Worm (Caenorhabditis elegans) whole organism, dauer: ENCODE measurements around the gene F17C11.22.

ENCODE experiments used
- unc-62 ChIP-seq: sonication (generic microtip); optimal IDR thresholded peaks from 2 replicates; lab custom pipeline; 2017; ENCODE audit warnings: missing biosample characterization, missing genetic modification reagents, missing genetic modification characterization

Gene F17C11.22

DNA sequence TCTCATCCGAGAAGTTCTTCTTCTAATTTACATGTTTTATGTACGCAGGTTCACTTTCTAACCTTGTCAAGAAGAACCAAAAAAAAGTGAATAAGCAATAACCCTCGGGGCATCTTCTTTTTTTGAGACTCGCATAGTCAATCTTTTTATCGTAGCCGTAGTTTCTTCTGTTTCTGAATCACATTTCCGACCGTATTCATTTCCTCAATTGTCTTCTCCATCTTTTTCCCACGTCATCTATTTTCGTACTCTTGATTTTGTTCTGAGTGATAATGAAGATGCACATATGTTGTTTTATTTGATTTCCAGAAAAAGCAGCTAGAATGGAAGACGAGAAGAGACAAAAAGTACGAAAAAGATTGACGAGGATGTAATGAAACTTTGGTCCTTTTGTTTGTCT is 25.1 kb downstream of the F17C11.22 start:
- no peak for TF ChIP-seq unc-62 (GFP tag; lab: Kevin White, UChicago)

DNA sequence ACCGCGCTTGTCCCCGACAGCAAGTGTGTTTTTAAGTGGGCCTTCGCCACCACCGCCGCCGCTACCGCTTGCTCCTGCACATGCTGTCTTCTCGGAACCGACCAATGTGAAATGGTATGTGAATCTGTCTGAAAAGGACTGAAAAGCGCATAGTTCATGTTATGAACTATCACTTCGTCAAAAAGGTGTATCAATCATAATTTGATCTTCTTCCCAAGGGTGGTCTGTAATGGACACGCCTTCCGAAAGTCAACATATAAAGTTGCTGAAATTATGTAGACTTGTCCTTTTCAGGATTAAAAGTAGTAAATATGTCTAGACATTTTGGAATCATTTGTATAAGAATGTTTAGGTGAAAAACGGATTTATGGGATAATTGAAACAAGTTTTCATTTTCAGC is 27.8 kb downstream of the F17C11.22 start, which contains the start of gene zip-9:
Gene zip-9 (plus strand): TSS at position 301 of the 400 bp plus-strand sequence.
- TF ChIP-seq unc-62 (GFP tag; lab: Kevin White, UChicago), result no peak

DNA sequence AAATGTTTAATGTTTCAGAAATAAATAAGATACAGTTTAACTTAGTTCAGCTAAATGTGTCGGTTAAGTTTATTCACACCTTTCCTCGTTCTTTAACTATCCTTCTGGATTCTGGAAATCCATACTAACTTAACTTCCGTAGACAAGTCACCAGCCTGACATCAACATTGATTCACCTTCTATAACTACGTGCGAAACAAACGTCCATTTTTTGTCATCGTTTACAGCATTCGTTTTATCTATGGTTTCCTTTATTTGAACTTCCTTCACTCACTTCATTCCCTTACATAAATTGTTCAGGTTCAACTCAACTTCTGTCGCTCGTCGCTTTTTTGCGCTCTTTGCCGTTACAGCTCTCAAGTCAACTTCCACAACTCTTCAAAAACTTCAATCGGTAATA is 28.8 kb downstream of the F17C11.22 start, which contains the start of gene F17C11.26:
Gene F17C11.26 (plus strand): TSS at position 301 of the 400 bp plus-strand sequence.
- no peak for TF ChIP-seq unc-62 (GFP tag; lab: Kevin White, UChicago)

DNA sequence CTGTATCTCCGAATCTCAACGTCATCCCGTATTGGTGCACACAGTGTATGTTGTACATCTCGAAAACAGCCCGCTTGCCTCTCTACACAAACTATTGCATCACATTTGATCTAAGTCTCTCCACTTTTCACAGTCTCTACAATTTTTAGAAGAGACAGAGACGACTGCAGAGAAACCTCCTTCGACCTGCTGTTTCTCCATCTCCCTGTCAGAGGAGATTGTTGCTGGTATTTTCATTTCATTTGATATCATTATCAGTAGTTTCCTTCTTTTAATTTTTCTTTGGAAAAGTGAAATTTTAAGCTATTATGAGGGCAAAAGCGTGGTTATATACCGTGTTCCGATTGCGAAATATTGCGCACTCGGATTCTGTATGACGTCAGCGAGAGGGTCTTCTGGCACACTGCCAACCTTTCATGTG is 29.4 kb downstream of the F17C11.22 start:
- no peak for TF ChIP-seq unc-62 (GFP tag; lab: Kevin White, UChicago)

DNA sequence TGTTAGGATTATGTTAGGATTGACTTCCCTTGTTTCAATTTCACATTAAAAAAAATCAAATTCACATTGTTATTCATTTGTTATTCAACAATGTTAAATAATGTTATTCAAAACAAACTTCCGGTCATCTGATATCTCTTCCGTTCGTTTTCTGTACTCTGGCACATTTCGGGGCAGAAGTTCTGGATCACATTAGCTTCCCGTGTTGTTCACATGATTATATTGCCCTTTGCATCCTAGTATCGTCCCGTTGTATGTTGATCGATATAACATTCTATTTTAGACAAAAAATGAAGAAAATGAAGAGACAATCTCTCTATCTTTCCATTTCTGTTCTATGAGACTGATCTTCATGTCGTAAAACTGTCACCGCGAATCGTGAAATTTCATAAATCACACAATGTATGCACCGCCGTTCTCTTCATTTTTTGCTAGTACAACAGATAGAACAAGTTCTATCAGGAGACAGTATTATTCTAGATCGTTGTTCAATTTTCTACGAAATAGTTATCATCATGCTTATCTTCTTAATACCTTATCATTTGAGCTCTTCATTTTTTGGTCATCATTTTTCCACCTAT is 29.9 kb downstream of the F17C11.22 start:
- TF ChIP-seq unc-62 (GFP tag; lab: Kevin White, UChicago), result no peak

DNA sequence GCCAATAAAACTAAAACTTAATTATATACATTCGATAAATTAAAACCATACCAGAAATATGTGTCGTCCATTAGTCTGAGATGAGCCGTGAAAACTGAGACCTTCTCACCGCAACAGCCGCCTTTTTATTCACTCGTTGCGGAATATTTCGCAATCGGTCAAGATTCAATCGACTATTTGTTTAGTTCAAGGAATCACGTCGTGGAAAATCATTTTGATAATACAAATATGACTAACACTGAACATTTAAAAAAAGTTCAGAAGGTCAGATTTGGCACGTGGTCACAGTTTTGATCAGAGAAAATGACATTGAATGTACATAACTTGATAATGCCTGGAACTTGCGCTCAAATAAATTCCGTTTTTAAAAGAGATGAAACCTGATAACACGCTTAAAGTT is 31.2 kb downstream of the F17C11.22 start, which contains the start of gene F17C11.11:
Gene F17C11.11 (minus strand): TSS at position 79 of the 400 bp plus-strand sequence.
- no peak for TF ChIP-seq unc-62 (GFP tag; lab: Kevin White, UChicago)

DNA sequence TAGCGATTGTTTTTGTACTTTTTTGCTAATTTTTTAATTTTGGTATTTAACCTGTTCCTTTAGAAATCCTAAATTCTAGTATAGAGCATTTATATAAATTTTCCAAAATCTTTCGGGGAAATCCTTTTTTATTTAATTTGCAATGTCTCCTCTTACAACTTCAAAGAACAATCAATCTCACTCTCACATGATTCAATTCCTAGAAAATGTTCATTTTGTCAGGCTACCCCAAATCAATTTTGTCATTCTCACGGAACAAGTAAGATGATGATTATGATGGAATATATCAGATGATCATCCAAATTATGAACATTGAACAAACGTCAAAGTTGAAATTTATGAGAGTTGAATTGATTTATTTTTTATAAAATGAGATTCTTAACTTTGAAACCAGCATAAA is 32.7 kb downstream of the F17C11.22 start:
- TF ChIP-seq unc-62 (GFP tag; lab: Kevin White, UChicago), result no peak

DNA sequence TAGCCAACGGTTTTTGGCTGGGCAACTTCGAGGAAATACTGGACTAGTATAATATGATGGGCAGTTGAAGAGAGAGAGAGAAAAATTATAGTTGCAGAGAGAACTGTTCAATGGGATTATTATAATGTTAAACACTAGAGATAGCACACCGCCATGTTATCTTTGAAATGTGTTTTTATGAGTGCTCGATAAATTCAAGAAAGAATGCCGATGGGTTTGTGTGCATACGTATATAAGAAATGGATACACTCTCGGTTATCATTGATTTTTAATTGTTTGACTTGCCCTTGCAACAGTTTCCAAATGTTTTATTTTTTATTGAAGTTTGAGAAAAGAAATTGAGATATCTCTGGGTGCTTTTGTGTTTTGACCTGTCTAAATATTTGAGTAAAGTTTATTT is 33.3 kb downstream of the F17C11.22 start, which contains the start of gene F17C11.12:
Gene F17C11.12 (minus strand): TSS at position 240 of the 400 bp plus-strand sequence.
- no peak for TF ChIP-seq unc-62 (GFP tag; lab: Kevin White, UChicago)

DNA sequence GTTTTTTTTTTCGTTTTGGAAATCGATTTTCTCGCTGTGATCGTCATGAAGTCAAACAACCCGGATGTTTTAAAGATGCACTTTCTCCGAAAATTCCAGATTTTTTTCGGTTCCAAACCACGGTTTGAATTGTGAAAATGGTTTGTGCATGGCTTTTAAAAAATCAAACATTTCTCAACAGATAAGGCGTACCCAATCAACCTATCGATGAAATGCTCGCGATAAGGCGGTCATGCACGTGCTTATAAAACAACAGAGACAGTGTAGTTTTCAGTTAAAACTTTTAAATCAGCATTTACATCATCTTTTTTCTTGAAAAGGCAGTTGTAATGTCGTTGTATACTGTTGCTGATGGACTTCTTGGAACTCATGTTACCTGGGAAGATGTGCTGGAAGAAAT is 37.6 kb downstream of the F17C11.22 start, which contains the start of gene F58B4.5:
Gene F58B4.5 (plus strand): TSS at position 283 of the 400 bp plus-strand sequence.
- TF ChIP-seq unc-62 (GFP tag; lab: Kevin White, UChicago), result no peak

DNA sequence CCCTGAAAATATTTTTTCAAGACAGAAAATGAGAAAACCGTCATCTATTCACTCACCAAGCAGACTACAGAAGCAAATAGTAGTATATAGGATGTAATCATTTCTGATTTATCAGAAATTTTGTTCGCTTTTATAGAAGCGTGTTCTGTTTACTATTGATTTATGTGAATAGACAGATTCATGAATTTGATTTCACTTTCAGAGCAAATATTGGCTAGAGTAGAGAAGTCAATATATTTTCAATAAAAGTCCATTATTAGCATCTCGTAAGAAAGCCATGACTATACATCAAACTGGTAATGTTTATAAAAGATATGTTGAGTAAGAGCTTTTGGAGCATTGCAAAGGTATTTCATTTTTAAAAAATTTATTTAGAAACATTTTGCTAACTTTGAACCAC is 38.8 kb downstream of the F17C11.22 start, which contains the start of gene scvp-1:
Gene scvp-1 (minus strand): TSS at position 101 of the 400 bp plus-strand sequence.
- no peak for TF ChIP-seq unc-62 (GFP tag; lab: Kevin White, UChicago)

DNA sequence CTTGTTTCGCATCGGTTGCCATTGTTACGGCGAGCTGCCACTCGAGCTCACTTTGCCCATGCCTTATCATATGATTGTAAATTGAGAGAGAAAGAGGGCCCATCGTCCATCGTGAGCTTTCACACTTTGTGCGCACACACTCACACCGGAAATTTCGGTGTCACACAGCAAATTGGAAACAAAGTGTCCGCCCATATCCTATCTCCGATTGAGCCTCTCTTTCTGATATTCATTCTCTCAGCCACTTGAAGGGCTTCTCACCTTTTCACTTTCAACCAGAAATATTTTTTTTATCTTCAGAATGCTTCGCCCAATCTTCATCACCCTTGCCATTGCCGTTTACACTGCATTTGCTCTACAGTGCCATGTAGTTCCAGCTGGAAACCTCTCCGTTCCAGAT is 40.5 kb downstream of the F17C11.22 start, which contains the start of gene F58B4.3:
Gene F58B4.3 (plus strand): TSS at position 301 of the 400 bp plus-strand sequence.
- TF ChIP-seq unc-62 (GFP tag; lab: Kevin White, UChicago), result no peak

DNA sequence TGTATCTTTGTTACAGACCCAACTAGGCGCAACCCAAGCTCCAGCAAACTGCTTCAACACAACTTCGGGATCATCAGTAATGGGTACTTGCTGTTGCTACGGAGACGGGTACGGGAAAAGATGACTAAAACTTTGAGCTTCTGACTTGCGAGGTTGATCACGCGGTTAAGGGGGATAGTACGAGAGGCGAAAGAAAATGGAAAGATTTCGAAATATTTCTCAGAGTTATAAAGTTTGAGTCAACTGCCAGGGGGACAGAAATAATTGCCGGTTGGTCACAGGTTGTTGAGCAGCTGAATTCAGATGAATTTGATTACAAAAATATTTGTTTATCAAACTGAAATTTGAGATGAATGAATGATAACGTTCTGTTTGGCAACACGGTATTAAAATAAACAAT is 44.3 kb downstream of the F17C11.22 start:
- TF ChIP-seq unc-62 (GFP tag; lab: Kevin White, UChicago), result no peak

DNA sequence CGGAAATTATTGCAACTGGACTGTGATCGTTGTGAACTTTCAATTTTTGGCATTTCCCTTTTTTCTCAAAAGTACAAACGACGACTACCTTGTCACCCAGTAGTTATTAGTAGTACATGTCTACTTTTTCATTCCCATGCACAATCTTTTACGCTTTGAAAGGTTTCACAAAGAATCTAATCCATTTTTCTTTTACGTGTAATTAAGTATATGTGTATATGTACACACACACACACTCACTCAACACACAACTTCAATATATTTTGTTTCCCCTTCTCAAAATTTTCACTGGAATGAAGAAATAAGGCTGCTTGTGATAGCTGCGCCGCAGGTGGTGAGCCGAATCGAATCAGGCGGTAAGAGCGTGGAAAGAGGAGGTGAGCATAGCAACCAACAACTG is 45.2 kb downstream of the F17C11.22 start, which contains the start of gene F58B4.6:
Gene F58B4.6 (plus strand): TSS at position 301 of the 400 bp plus-strand sequence.
- no peak for TF ChIP-seq unc-62 (GFP tag; lab: Kevin White, UChicago)

DNA sequence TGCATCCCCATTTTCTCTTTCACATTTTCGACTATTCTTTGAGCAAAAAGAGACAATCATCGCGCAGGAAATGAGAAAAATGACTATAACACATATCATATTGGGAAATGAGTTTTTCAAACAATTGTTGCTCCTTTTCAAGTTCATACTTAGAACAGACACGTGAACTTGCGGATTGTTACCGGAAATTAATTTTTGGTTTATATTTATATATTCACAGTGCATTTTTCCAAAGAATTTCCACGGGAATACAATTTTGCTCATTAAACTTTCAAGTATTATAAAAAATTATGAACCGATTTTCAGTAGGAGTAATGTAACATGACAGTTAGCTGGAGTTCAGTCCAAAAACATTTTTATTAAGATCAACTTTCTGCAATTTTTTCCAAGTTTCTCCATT is 46.7 kb downstream of the F17C11.22 start, which contains the start of gene F58B4.7:
Gene F58B4.7 (minus strand): TSS at position 101 of the 400 bp plus-strand sequence.
- no peak for TF ChIP-seq unc-62 (GFP tag; lab: Kevin White, UChicago)

DNA sequence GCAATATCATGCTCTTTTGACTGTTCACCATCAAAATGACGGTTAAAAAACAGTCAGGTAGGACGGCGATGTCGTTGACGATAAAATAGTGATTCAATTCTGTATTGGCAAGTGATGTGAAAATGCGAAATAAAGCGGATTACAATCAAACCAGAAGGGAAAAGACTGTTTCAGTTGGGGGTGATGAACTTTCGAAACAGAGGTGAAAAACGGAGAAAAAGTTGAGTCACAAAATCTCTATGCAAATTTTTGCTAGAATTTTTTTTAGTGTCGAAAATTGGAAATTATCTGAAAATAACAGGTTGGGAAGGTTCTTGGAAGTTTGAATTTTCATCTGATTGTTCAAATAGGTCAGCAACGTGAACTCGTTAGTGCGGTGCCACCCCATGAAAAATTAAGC is 48.2 kb downstream of the F17C11.22 start, which contains the start of gene nas-31:
Gene nas-31 (minus strand): TSS at position 101 of the 400 bp plus-strand sequence.
- TF ChIP-seq unc-62 (GFP tag; lab: Kevin White, UChicago), result no peak

DNA sequence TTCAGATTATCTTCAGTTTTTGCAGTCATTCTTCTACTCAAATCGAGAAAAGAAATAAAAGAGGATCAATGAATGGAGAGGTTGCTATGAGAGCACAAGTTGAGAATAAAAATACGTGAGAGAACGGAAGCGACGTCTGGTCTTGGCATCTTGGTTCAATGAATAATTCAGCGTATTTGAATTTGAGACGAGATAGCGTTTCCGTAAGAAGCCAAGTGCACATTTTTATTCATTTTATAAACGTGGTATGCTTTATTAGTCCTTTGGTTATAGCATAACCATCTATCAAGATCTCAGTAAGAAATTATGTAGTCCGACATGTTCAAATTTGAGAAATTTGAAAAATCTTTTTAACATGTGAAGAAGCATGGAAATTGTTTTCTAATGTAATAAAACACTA is 51.6 kb downstream of the F17C11.22 start, which contains the start of gene F58B4.2:
Gene F58B4.2 (minus strand): TSS at position 101 of the 400 bp plus-strand sequence.
- TF ChIP-seq unc-62 (GFP tag; lab: Kevin White, UChicago), result no peak
